Worm (Caenorhabditis elegans) whole organism, L2 larva: ENCODE data around the gene Y39A3B.8.

Experiments
- C34F6.9 ChIP-seq: fragments of 150-350 bp; optimal IDR thresholded peaks from 2 replicates; lab custom pipeline; 2014; ENCODE audit warnings: missing biosample characterization, missing genetic modification characterization
- F13H6.1 ChIP-seq: sonication (generic microtip); optimal IDR thresholded peaks from 2 replicates; lab custom pipeline; 2016; ENCODE audit warnings: missing genetic modification characterization, missing compliant biosample characterization
- R02D3.7 ChIP-seq: fragments of 150-350 bp; optimal IDR thresholded peaks from 2 replicates; lab custom pipeline; 2014; ENCODE audit warnings: missing biosample characterization, missing genetic modification characterization
- Y55F3AM.14 ChIP-seq: fragments of 200-800 bp; sonication (Bioruptor generic); optimal IDR thresholded peaks from 2 replicates; lab custom pipeline; 2018; ENCODE audit warnings: mild to moderate bottlenecking, missing genetic modification characterization, missing compliant biosample characterization
- ZK546.5 ChIP-seq: sonication (generic microtip); optimal IDR thresholded peaks from 2 replicates; lab custom pipeline; 2017; ENCODE audit warnings: missing biosample characterization, missing genetic modification characterization
- ama-1 ChIP-seq: fragments of 150-350 bp; optimal IDR thresholded peaks from 2 replicates; lab custom pipeline; 2018; ENCODE audit warnings: inconsistent platforms
- blmp-1 ChIP-seq: sonication (generic microtip); optimal IDR thresholded peaks from 2 replicates; lab custom pipeline; 2017; ENCODE audit warnings: missing genetic modification characterization, mild to moderate bottlenecking, missing compliant biosample characterization, antibody characterized with exemption, moderate library complexity; ENCODE audit not compliant: insufficient read depth
- ceh-16 ChIP-seq: fragments of 150-350 bp; optimal IDR thresholded peaks from 2 replicates; lab custom pipeline; 2014; ENCODE audit warnings: missing biosample characterization, missing genetic modification characterization
- ceh-82 ChIP-seq: fragments of 150-350 bp; optimal IDR thresholded peaks from 2 replicates; lab custom pipeline; 2014; ENCODE audit warnings: missing biosample characterization, missing genetic modification characterization
- crh-2 ChIP-seq: sonication (generic microtip); optimal IDR thresholded peaks from 2 replicates; lab custom pipeline; 2017; ENCODE audit warnings: missing biosample characterization, missing genetic modification characterization
- egl-27 ChIP-seq: sonication (generic microtip); optimal IDR thresholded peaks from 3 replicates; lab custom pipeline; 2017; ENCODE audit warnings: missing biosample characterization, missing genetic modification reagents, missing genetic modification characterization
- elt-1 ChIP-seq: fragments of 150-350 bp; optimal IDR thresholded peaks from 2 replicates; lab custom pipeline; 2014; ENCODE audit warnings: missing biosample characterization, missing genetic modification characterization
- elt-3 ChIP-seq: sonication (generic microtip); optimal IDR thresholded peaks from 2 replicates; lab custom pipeline; 2017; ENCODE audit warnings: missing biosample characterization, missing genetic modification characterization
- fos-1 ChIP-seq: fragments of 150-350 bp; optimal IDR thresholded peaks from 2 replicates; lab custom pipeline; 2014; ENCODE audit warnings: missing biosample characterization, missing genetic modification characterization
- gmeb-1 ChIP-seq: fragments of 150-350 bp; optimal IDR thresholded peaks from 2 replicates; lab custom pipeline; 2014; ENCODE audit warnings: missing biosample characterization, missing genetic modification characterization
- lin-11 ChIP-seq: fragments of 150-350 bp; sonication (generic microtip); optimal IDR thresholded peaks from 2 replicates; lab custom pipeline; 2014; ENCODE audit warnings: missing biosample characterization, missing genetic modification characterization, inconsistent platforms, mixed read lengths
- lin-13 ChIP-seq: fragments of 150-350 bp; optimal IDR thresholded peaks from 2 replicates; lab custom pipeline; 2014; ENCODE audit warnings: missing biosample characterization, missing genetic modification reagents, missing genetic modification characterization
- lin-39 ChIP-seq: fragments of 150-350 bp; optimal IDR thresholded peaks from 2 replicates; lab custom pipeline; 2014; ENCODE audit warnings: missing biosample characterization, missing genetic modification reagents, missing genetic modification characterization
- lsy-2 ChIP-seq, 2 experiments: fragments of 150-350 bp in 1 of 2; sonication (generic microtip) in 1 of 2; optimal IDR thresholded peaks; 2 replicates each; lab custom pipeline; 2014 to 2017; ENCODE audit warnings: missing biosample characterization in 2 of 2, missing genetic modification characterization in 2 of 2
- mab-5 ChIP-seq: fragments of 150-350 bp; optimal IDR thresholded peaks from 2 replicates; lab custom pipeline; 2014; ENCODE audit warnings: missing biosample characterization, missing genetic modification characterization
- mdl-1 ChIP-seq, 2 experiments: fragments of 150-350 bp in 1 of 2; sonication (generic microtip) in 1 of 2; optimal IDR thresholded peaks; 2 replicates each; lab custom pipeline; 2017; ENCODE audit warnings: missing biosample characterization in 2 of 2, missing genetic modification characterization in 2 of 2
- nhr-10 ChIP-seq: sonication (generic microtip); optimal IDR thresholded peaks from 2 replicates; lab custom pipeline; 2017; ENCODE audit warnings: missing biosample characterization, missing genetic modification characterization
- nhr-11 ChIP-seq: fragments of 150-350 bp; optimal IDR thresholded peaks from 2 replicates; lab custom pipeline; 2014; ENCODE audit warnings: missing biosample characterization, missing genetic modification characterization
- nhr-12 ChIP-seq: fragments of 150-350 bp; optimal IDR thresholded peaks from 2 replicates; lab custom pipeline; 2014; ENCODE audit warnings: missing biosample characterization, missing genetic modification characterization
- nhr-129 ChIP-seq: fragments of 150-350 bp; optimal IDR thresholded peaks from 2 replicates; lab custom pipeline; 2014; ENCODE audit warnings: missing biosample characterization, missing genetic modification characterization
- nhr-21 ChIP-seq: fragments of 150-350 bp; optimal IDR thresholded peaks from 2 replicates; lab custom pipeline; 2014; ENCODE audit warnings: missing biosample characterization, missing genetic modification characterization
- nhr-23 ChIP-seq: fragments of 150-350 bp; optimal IDR thresholded peaks from 2 replicates; lab custom pipeline; 2014; ENCODE audit warnings: missing biosample characterization, missing genetic modification reagents, missing genetic modification characterization
- nhr-237 ChIP-seq: fragments of 150-350 bp; optimal IDR thresholded peaks from 2 replicates; lab custom pipeline; 2014; ENCODE audit warnings: missing biosample characterization, missing genetic modification characterization
- nhr-25 ChIP-seq: fragments of 150-350 bp; sonication (generic microtip); optimal IDR thresholded peaks from 3 replicates; lab custom pipeline; 2014; ENCODE audit warnings: missing biosample characterization, missing genetic modification characterization
- nhr-6 ChIP-seq: fragments of 150-350 bp; optimal IDR thresholded peaks from 2 replicates; lab custom pipeline; 2014; ENCODE audit warnings: missing biosample characterization, missing genetic modification characterization
- nhr-77 ChIP-seq: fragments of 150-350 bp; optimal IDR thresholded peaks from 2 replicates; lab custom pipeline; 2014; ENCODE audit warnings: missing biosample characterization, missing genetic modification characterization
- sem-4 ChIP-seq: fragments of 150-350 bp; optimal IDR thresholded peaks from 2 replicates; lab custom pipeline; 2014; ENCODE audit warnings: missing biosample characterization, missing genetic modification reagents, missing genetic modification characterization
- skn-1 ChIP-seq: sonication (generic microtip); optimal IDR thresholded peaks from 2 replicates; lab custom pipeline; 2017; ENCODE audit warnings: missing biosample characterization, missing genetic modification characterization
- sma-3 ChIP-seq: sonication (generic microtip); optimal IDR thresholded peaks from 2 replicates; lab custom pipeline; 2016; ENCODE audit warnings: missing genetic modification reagents, missing genetic modification characterization, missing compliant biosample characterization
- sma-9 ChIP-seq, 2 experiments: fragments of 150-350 bp in 1 of 2; sonication (generic microtip) in 1 of 2; optimal IDR thresholded peaks; 2 replicates each; lab custom pipeline; 2014 to 2016; ENCODE audit warnings: missing genetic modification characterization in 2 of 2, mild to moderate bottlenecking in 1 of 2, missing biosample characterization in 1 of 2, missing compliant biosample characterization in 1 of 2, missing genetic modification reagents in 1 of 2, moderate library complexity in 1 of 2
- snpc-4 ChIP-seq: fragments of 150-350 bp; optimal IDR thresholded peaks from 2 replicates; lab custom pipeline; 2014; ENCODE audit warnings: missing biosample characterization, missing genetic modification characterization
- unc-55 ChIP-seq: fragments of 150-350 bp; sonication (generic microtip); optimal IDR thresholded peaks from 3 replicates; lab custom pipeline; 2014; ENCODE audit warnings: missing biosample characterization, missing genetic modification reagents, missing genetic modification characterization
- zag-1 ChIP-seq: fragments of 150-350 bp; optimal IDR thresholded peaks from 2 replicates; lab custom pipeline; 2014; ENCODE audit warnings: missing biosample characterization, missing genetic modification characterization
- ztf-1 ChIP-seq: fragments of 200-800 bp; sonication (Bioruptor generic); conservative IDR thresholded peaks from 2 replicates; pipeline ENCODE4 v1.3.6; 2022; ENCODE audit warnings: missing genetic modification characterization, missing compliant biosample characterization
- ztf-11 ChIP-seq: sonication (generic microtip); optimal IDR thresholded peaks from 2 replicates; lab custom pipeline; 2017; ENCODE audit warnings: missing biosample characterization, missing genetic modification characterization
- ztf-4 ChIP-seq: fragments of 150-350 bp; optimal IDR thresholded peaks from 2 replicates; lab custom pipeline; 2014; ENCODE audit warnings: missing biosample characterization, missing genetic modification characterization

Gene Y39A3B.8

ce11 chrIII:1949362-1949761 is 38.4 kb upstream of the Y39A3B.8 start:
- TF ChIP-seq sma-9 (GFP tag; optimal IDR thresholded peaks at IDR 0.05; lab: Kevin White, UChicago) (no peak), sma-9 (tag; optimal IDR thresholded peaks at IDR 0.05; lab: Kevin White, UChicago) (no peak), nhr-129 (tag; lab: Kevin White, UChicago) (no peak), ZK546.5 (no peak), Y55F3AM.14 (GFP tag; lab: Kevin White, UChicago) (no peak), lin-11 (no peak), C34F6.9 (no peak), F13H6.1 (tag; lab: Kevin White, UChicago) (no peak), blmp-1 (tag; lab: Kevin White, UChicago) (no peak), egl-27 (tag; lab: Kevin White, UChicago) (no peak)

ce11 chrIII:1950236-1950635 is 37.6 kb upstream of the Y39A3B.8 start, which contains the start of the genes polh-1 and rps-22:
Gene polh-1 (minus strand): TSS chrIII:1950269.
Gene rps-22 (plus strand): TSS chrIII:1950535.
- TF ChIP-seq skn-1 (tag; lab: Kevin White, UChicago), result no peak
- peak; percentile 60 for TF ChIP-seq lin-39
- TF ChIP-seq zag-1 (tag; lab: Kevin White, UChicago), result peak; percentile 77
- peak; percentile 90 for TF ChIP-seq nhr-25 (tag; lab: Kevin White, UChicago)
- TF ChIP-seq blmp-1 (tag; lab: Kevin White, UChicago), result peak; percentile 64
- no peak for TF ChIP-seq ztf-11 (tag; lab: Kevin White, UChicago)
- peak; percentile 77 to 95 for TF ChIP-seq lsy-2 (tag; optimal IDR thresholded peaks at IDR 0.05; lab: Kevin White, UChicago)
- peak; percentile 81 for TF ChIP-seq F13H6.1 (tag; lab: Kevin White, UChicago)
- peak; percentile 88 for TF ChIP-seq lin-11
- TF ChIP-seq nhr-11, result no peak
- peak; percentile 76 for TF ChIP-seq fos-1
- TF ChIP-seq nhr-129 (tag; lab: Kevin White, UChicago), result peak; percentile 97
- peak; percentile 85 for TF ChIP-seq sma-3 (GFP tag; lab: Kevin White, UChicago)
- peak; percentile 42 for TF ChIP-seq nhr-237 (tag; lab: Kevin White, UChicago)
- peak; percentile 92 for TF ChIP-seq sma-9 (GFP tag; optimal IDR thresholded peaks at IDR 0.05; lab: Kevin White, UChicago)
- no peak for TF ChIP-seq sma-9 (tag; optimal IDR thresholded peaks at IDR 0.05; lab: Kevin White, UChicago)
- TF ChIP-seq nhr-10 (tag; lab: Kevin White, UChicago), result no peak
- TF ChIP-seq snpc-4 (tag; lab: Kevin White, UChicago), result peak; percentile 73
- peak; percentile 86 for TF ChIP-seq nhr-21
- TF ChIP-seq R02D3.7, result no peak
- TF ChIP-seq nhr-23 (tag; lab: Kevin White, UChicago), result no peak
- peak; percentile 50 for TF ChIP-seq ztf-4 (tag; lab: Kevin White, UChicago)
- TF ChIP-seq mab-5 (tag; lab: Kevin White, UChicago), result peak; percentile 77
- TF ChIP-seq ceh-16, result peak; percentile 44
- TF ChIP-seq ZK546.5, result peak; percentile 57
- peak; percentile 78 for TF ChIP-seq sem-4 (tag; lab: Kevin White, UChicago)
- no peak for TF ChIP-seq ztf-1 (GFP tag; lab: Robert Waterston, UW)
- TF ChIP-seq ama-1 (lab: Kevin White, UChicago), result peak; percentile 72
- peak; percentile 97 for TF ChIP-seq lin-13
- peak; percentile 70 for TF ChIP-seq ceh-82 (tag; lab: Kevin White, UChicago)
- peak; percentile 98 for TF ChIP-seq gmeb-1 (tag; lab: Kevin White, UChicago)
- no peak for TF ChIP-seq elt-1 (tag; lab: Kevin White, UChicago)
- TF ChIP-seq C34F6.9, result peak; percentile 95
- TF ChIP-seq egl-27 (tag; lab: Kevin White, UChicago), result peak; percentile 11
- peak; percentile 80 for TF ChIP-seq nhr-6 (tag; lab: Kevin White, UChicago)
- peak; percentile 95 for TF ChIP-seq crh-2
- peak; percentile 98 for TF ChIP-seq unc-55 (GFP tag; lab: Kevin White, UChicago)
- TF ChIP-seq nhr-77 (tag; lab: Kevin White, UChicago), result no peak

- TF ChIP-seq lsy-2 (tag; optimal IDR thresholded peaks at IDR 0.05; lab: Kevin White, UChicago) (peak; percentile 23 to 31), nhr-21 (no peak), nhr-12 (tag; lab: Kevin White, UChicago) (no peak), ama-1 (lab: Kevin White, UChicago) (peak; percentile 15), nhr-129 (tag; lab: Kevin White, UChicago) (no peak), nhr-11 (no peak), elt-3 (no peak), sem-4 (tag; lab: Kevin White, UChicago) (peak; percentile 13), mdl-1 (tag; optimal IDR thresholded peaks at IDR 0.05; lab: Kevin White, UChicago) (no peak), sma-9 (GFP tag; optimal IDR thresholded peaks at IDR 0.05; lab: Kevin White, UChicago) (no peak), sma-9 (tag; optimal IDR thresholded peaks at IDR 0.05; lab: Kevin White, UChicago) (no peak)
Measured at ce11 chrIII:1951388-1951787, 36.4 kb upstream of the Y39A3B.8 start, which contains the start of gene F53A3.7. Gene F53A3.7 (plus strand): TSS chrIII:1951526.
